Fruit fly (Drosophila melanogaster) whole organism, embryonic: ENCODE measurements around the gene CG1161.

ENCODE experiments used
- CG1024 ChIP-seq: fragments of 200-800 bp; sonication (Bioruptor generic); IDR thresholded peaks from 2 replicates; pipeline ENCODE4 v1.3.6; 2022; ENCODE audit warnings: missing biosample characterization, missing genetic modification characterization
- CG10267 ChIP-seq: fragments of 200-800 bp; sonication (Bioruptor generic); optimal IDR thresholded peaks from 2 replicates; lab custom pipeline; 2018; ENCODE audit warnings: missing biosample characterization, mild to moderate bottlenecking, missing genetic modification characterization, moderate library complexity
- CG10321 ChIP-seq: fragments of 200-800 bp; sonication (Bioruptor generic); IDR thresholded peaks from 2 replicates; pipeline ENCODE4 v1.3.6; 2022; ENCODE audit warnings: missing biosample characterization, missing genetic modification characterization
- CG10462 ChIP-seq: fragments of 200-800 bp; sonication (Bioruptor generic); optimal IDR thresholded peaks from 2 replicates; lab custom pipeline; 2016; ENCODE audit warnings: missing biosample characterization, missing genetic modification characterization
- CG10979 ChIP-seq: fragments of 200-800 bp; sonication (Bioruptor generic); optimal IDR thresholded peaks from 2 replicates; lab custom pipeline; 2018; ENCODE audit warnings: missing biosample characterization, mild to moderate bottlenecking, missing genetic modification characterization, moderate library complexity
- CG12744 ChIP-seq: fragments of 200-800 bp; sonication (Bioruptor generic); optimal IDR thresholded peaks from 2 replicates; lab custom pipeline; 2016; ENCODE audit warnings: missing biosample characterization, missing genetic modification characterization
- CG13123 ChIP-seq: fragments of 200-800 bp; sonication (Bioruptor generic); optimal IDR thresholded peaks from 2 replicates; lab custom pipeline; 2016; ENCODE audit warnings: missing biosample characterization, missing genetic modification characterization
- CG15011 ChIP-seq: fragments of 200-800 bp; sonication (Bioruptor generic); optimal IDR thresholded peaks from 3 replicates; lab custom pipeline; 2018; ENCODE audit warnings: missing biosample characterization, mild to moderate bottlenecking, missing genetic modification characterization
- CG16813 ChIP-seq: fragments of 200-800 bp; sonication (Bioruptor generic); IDR thresholded peaks from 3 replicates; pipeline ENCODE4 v1.3.6; 2022; ENCODE audit warnings: missing biosample characterization, missing genetic modification characterization; ENCODE audit not compliant: partially characterized antibody
- CG17385 ChIP-seq: fragments of 200-800 bp; sonication (Bioruptor generic); optimal IDR thresholded peaks from 3 replicates; lab custom pipeline; 2018; ENCODE audit warnings: missing biosample characterization, mild to moderate bottlenecking, missing genetic modification characterization
- CG2712 ChIP-seq: fragments of 200-800 bp; optimal IDR thresholded peaks from 3 replicates; lab custom pipeline; 2019; ENCODE audit warnings: missing biosample characterization, mild to moderate bottlenecking, missing genetic modification characterization, moderate library complexity
- CG30403 ChIP-seq: fragments of 200-800 bp; sonication (Bioruptor generic); optimal IDR thresholded peaks from 3 replicates; lab custom pipeline; 2016; ENCODE audit warnings: missing biosample characterization, missing genetic modification characterization
- CG3065 ChIP-seq: fragments of 200-800 bp; sonication (Bioruptor generic); optimal IDR thresholded peaks from 2 replicates; lab custom pipeline; 2016; ENCODE audit warnings: missing biosample characterization, missing genetic modification characterization
- CG3163 ChIP-seq: fragments of 200-800 bp; sonication (Bioruptor generic); optimal IDR thresholded peaks from 3 replicates; lab custom pipeline; 2016; ENCODE audit warnings: missing biosample characterization, missing genetic modification characterization
- CG32767 ChIP-seq: fragments of 200-800 bp; sonication (Bioruptor generic); IDR thresholded peaks from 2 replicates; pipeline ENCODE4 v1.3.6; 2022; ENCODE audit warnings: missing biosample characterization, missing genetic modification characterization
- CG4707 ChIP-seq: fragments of 200-800 bp; sonication (Bioruptor generic); optimal IDR thresholded peaks from 2 replicates; lab custom pipeline; 2018; ENCODE audit warnings: missing biosample characterization, mild to moderate bottlenecking, missing genetic modification characterization, moderate library complexity
- CG4854 ChIP-seq: fragments of 200-800 bp; sonication (Bioruptor generic); optimal IDR thresholded peaks from 2 replicates; lab custom pipeline; 2016; ENCODE audit warnings: missing biosample characterization, missing genetic modification characterization, inconsistent platforms
- CG6254 ChIP-seq: fragments of 200-800 bp; sonication (Bioruptor generic); optimal IDR thresholded peaks from 3 replicates; lab custom pipeline; 2017; ENCODE audit warnings: mild to moderate bottlenecking, missing biosample characterization, missing genetic modification reagents, missing genetic modification characterization
- CG6683 ChIP-seq: fragments of 200-800 bp; sonication (Bioruptor generic); optimal IDR thresholded peaks from 2 replicates; lab custom pipeline; 2017; ENCODE audit warnings: missing biosample characterization, mild to moderate bottlenecking, missing genetic modification characterization, missing genetic modification reagents
- CG7786 ChIP-seq: fragments of 200-800 bp; sonication (Bioruptor generic); optimal IDR thresholded peaks from 2 replicates; lab custom pipeline; 2016; ENCODE audit warnings: missing biosample characterization, missing genetic modification characterization
- CG7839 ChIP-seq: fragments of 200-800 bp; sonication (Bioruptor generic); optimal IDR thresholded peaks from 3 replicates; lab custom pipeline; 2018; ENCODE audit warnings: missing biosample characterization, mild to moderate bottlenecking, missing genetic modification characterization, moderate library complexity
- CG8924 ChIP-seq: fragments of 200-800 bp; optimal IDR thresholded peaks from 3 replicates; lab custom pipeline; 2019; ENCODE audit warnings: missing biosample characterization, mild to moderate bottlenecking, missing genetic modification characterization, moderate library complexity
- CG8944 ChIP-seq: fragments of 200-800 bp; sonication (Bioruptor generic); optimal IDR thresholded peaks from 3 replicates; lab custom pipeline; 2016; ENCODE audit warnings: missing biosample characterization, missing genetic modification characterization
- CG9609 ChIP-seq: fragments of 200-800 bp; sonication (Bioruptor generic); optimal IDR thresholded peaks from 3 replicates; lab custom pipeline; 2016; ENCODE audit warnings: missing biosample characterization, missing genetic modification characterization
- E2f2 ChIP-seq: fragments of 200-800 bp; sonication (Bioruptor generic); IDR thresholded peaks from 2 replicates; pipeline ENCODE4 v1.3.6; 2022; ENCODE audit warnings: missing biosample characterization, missing genetic modification characterization
- Hsf ChIP-seq: fragments of 200-800 bp; sonication (Bioruptor generic); optimal IDR thresholded peaks from 3 replicates; lab custom pipeline; 2016; ENCODE audit warnings: missing biosample characterization, missing genetic modification characterization
- NK7.1 ChIP-seq: fragments of 200-800 bp; sonication (Bioruptor generic); optimal IDR thresholded peaks from 3 replicates; lab custom pipeline; 2016; ENCODE audit warnings: missing biosample characterization, missing genetic modification characterization
- NfI ChIP-seq: fragments of 200-800 bp; sonication (Bioruptor generic); optimal IDR thresholded peaks from 3 replicates; lab custom pipeline; 2018; ENCODE audit warnings: missing biosample characterization, mild to moderate bottlenecking, missing genetic modification characterization, moderate library complexity
- Poxn ChIP-seq: fragments of 200-800 bp; sonication (Bioruptor generic); IDR thresholded peaks from 2 replicates; pipeline ENCODE4 v1.3.6; 2022; ENCODE audit warnings: missing biosample characterization, missing genetic modification characterization
- Sin3A ChIP-seq: fragments of >200 bp; optimal IDR thresholded peaks from 2 replicates; lab custom pipeline; 2018
- TFAM ChIP-seq: fragments of 200-800 bp; sonication (Bioruptor generic); optimal IDR thresholded peaks from 2 replicates; lab custom pipeline; 2017; ENCODE audit warnings: missing biosample characterization, missing genetic modification characterization, inconsistent platforms
- Tbp ChIP-seq: fragments of >200 bp; optimal IDR thresholded peaks from 2 replicates; lab custom pipeline; 2018; ENCODE audit warnings: missing biosample characterization, missing genetic modification characterization
- al ChIP-seq: fragments of 200-800 bp; sonication (Bioruptor generic); IDR thresholded peaks from 2 replicates; pipeline ENCODE4 v1.3.6; 2022; ENCODE audit warnings: missing biosample characterization, missing genetic modification characterization
- amos ChIP-seq: fragments of 200-800 bp; sonication (Bioruptor generic); IDR thresholded peaks from 2 replicates; pipeline ENCODE4 v1.3.6; 2022; ENCODE audit warnings: missing biosample characterization, missing genetic modification characterization; ENCODE audit not compliant: partially characterized antibody
- ap ChIP-seq: fragments of 200-800 bp; sonication (Bioruptor generic); IDR thresholded peaks from 2 replicates; pipeline ENCODE4 v1.3.6; 2022; ENCODE audit warnings: missing biosample characterization, missing genetic modification characterization
- ash1 ChIP-seq: fragments of 200-800 bp; sonication (Bioruptor generic); optimal IDR thresholded peaks from 2 replicates; lab custom pipeline; 2018; ENCODE audit warnings: missing biosample characterization, mild to moderate bottlenecking, missing genetic modification characterization
- br ChIP-seq: fragments of >200 bp; optimal IDR thresholded peaks from 2 replicates; lab custom pipeline; 2017
- crp ChIP-seq, 2 experiments: fragments of 200-800 bp; sonication (Bioruptor generic); optimal IDR thresholded peaks; 2 replicates in 1 of 2; 3 replicates in 1 of 2; lab custom pipeline; 2017; ENCODE audit warnings: missing biosample characterization in 2 of 2, missing genetic modification characterization in 2 of 2, mild to moderate bottlenecking in 1 of 2, moderate library complexity in 1 of 2
- dan ChIP-seq: fragments of 200-800 bp; sonication (Bioruptor generic); IDR thresholded peaks from 2 replicates; pipeline ENCODE4 v1.3.6; 2022; ENCODE audit warnings: missing biosample characterization, missing genetic modification characterization
- dimm ChIP-seq: fragments of 200-800 bp; sonication (Bioruptor generic); IDR thresholded peaks from 2 replicates; pipeline ENCODE4 v1.3.6; 2022; ENCODE audit warnings: missing biosample characterization, missing genetic modification characterization
- dpn ChIP-seq, 2 experiments: fragments of 200-800 bp; sonication (Bioruptor generic); optimal IDR thresholded peaks; 3 replicates each; lab custom pipeline; 2016; ENCODE audit warnings: missing biosample characterization in 2 of 2, missing genetic modification characterization in 2 of 2
- emc ChIP-seq: fragments of 200-800 bp; sonication (Bioruptor generic); optimal IDR thresholded peaks from 2 replicates; lab custom pipeline; 2016; ENCODE audit warnings: missing biosample characterization, missing genetic modification characterization
- inv ChIP-seq: fragments of 200-800 bp; sonication (Bioruptor generic); IDR thresholded peaks from 2 replicates; pipeline ENCODE4 v1.3.6; 2022; ENCODE audit warnings: missing biosample characterization, missing genetic modification characterization; ENCODE audit not compliant: partially characterized antibody
- lov ChIP-seq, 2 experiments: fragments of 200-800 bp in 1 of 2; fragments of >200 bp in 1 of 2; sonication (Bioruptor generic) in 1 of 2; IDR thresholded peaks in 1 of 2; optimal IDR thresholded peaks in 1 of 2; 2 replicates in 1 of 2; 3 replicates in 1 of 2; pipeline versions ENCODE4 v1.3.6 to Lab custom; 2017 to 2022; ENCODE audit warnings: missing biosample characterization in 1 of 2, missing genetic modification characterization in 1 of 2
- row ChIP-seq: fragments of 200-800 bp; sonication (Bioruptor generic); IDR thresholded peaks from 3 replicates; pipeline ENCODE4 v1.3.6; 2022; ENCODE audit warnings: missing biosample characterization, missing genetic modification characterization
- sc ChIP-seq, 3 experiments: fragments of >200 bp in 2 of 3; fragments of 200-800 bp in 1 of 3; sonication (Bioruptor generic) in 1 of 3; optimal IDR thresholded peaks; 2 replicates in 2 of 3; 3 replicates in 1 of 3; lab custom pipeline; 2017; ENCODE audit warnings: mild to moderate bottlenecking in 1 of 3, missing biosample characterization in 1 of 3, missing genetic modification characterization in 1 of 3, missing genetic modification reagents in 1 of 3
- sens-2 ChIP-seq: fragments of 200-800 bp; sonication (Bioruptor generic); IDR thresholded peaks from 2 replicates; pipeline ENCODE4 v1.3.6; 2022; ENCODE audit warnings: missing biosample characterization, missing genetic modification characterization
- vnd ChIP-seq: fragments of 200-800 bp; sonication (Bioruptor generic); IDR thresholded peaks from 3 replicates; pipeline ENCODE4 v1.3.6; 2022; ENCODE audit warnings: missing biosample characterization, missing genetic modification characterization; ENCODE audit not compliant: partially characterized antibody
- zen2 ChIP-seq: fragments of 200-800 bp; sonication (Bioruptor generic); IDR thresholded peaks from 3 replicates; pipeline ENCODE4 v1.3.6; 2022; ENCODE audit warnings: missing biosample characterization, missing genetic modification characterization; ENCODE audit not compliant: partially characterized antibody

Gene CG1161

dm6 chr3R:5361681-5362319 is 6.9 kb downstream of the CG1161 start (continued):
- TF ChIP-seq Poxn (GFP tag; lab: Robert Waterston, UW) (no peak), CG8924 (peak; percentile 83), row (peak; percentile 87), lov (optimal IDR thresholded peaks at IDR 0.05; lab: Kevin White, UChicago) (no peak), lov (GFP tag; IDR thresholded peaks at IDR 0.05; lab: Robert Waterston, UW) (no peak), al (GFP tag; lab: Robert Waterston, UW) (peak; percentile 86), CG6683 (GFP tag; lab: Kevin White, UChicago) (peak; percentile 48), CG10267 (tag; lab: Kevin White, UChicago) (peak; percentile 66), CG7786 (GFP tag; lab: Kevin White, UChicago) (peak; percentile 84), Tbp (GFP tag; lab: Kevin White, UChicago) (no peak), CG1024 (GFP tag; lab: Robert Waterston, UW) (peak; percentile 77), sens-2 (GFP tag; lab: Robert Waterston, UW) (peak; percentile 66; the same call in 1 of the 2 replicates), CG3163 (GFP tag; lab: Kevin White, UChicago) (peak; percentile 73), CG32767 (GFP tag; lab: Robert Waterston, UW) (peak; percentile 78; the same call in 1 of the 2 replicates), ash1 (peak; percentile 46), E2f2 (peak; percentile 60; the same call in 1 of the 2 replicates), CG4854 (GFP tag; lab: Kevin White, UChicago) (peak; percentile 65), CG7839 (peak; percentile 87), CG2712 (tag; lab: Kevin White, UChicago) (peak; percentile 87), dan (GFP tag; lab: Robert Waterston, UW) (no peak), CG10979 (tag; lab: Kevin White, UChicago) (peak; percentile 77), NK7.1 (GFP tag; lab: Kevin White, UChicago) (peak; percentile 61), CG8944 (GFP tag; lab: Kevin White, UChicago) (peak; percentile 76), br (lab: Kevin White, UChicago) (no peak), NfI (peak; percentile 79), ap (GFP tag; lab: Robert Waterston, UW) (peak; percentile 80), CG10321 (GFP tag; lab: Robert Waterston, UW) (peak; percentile 45; the same call in 1 of the 2 replicates), amos (GFP tag; lab: Robert Waterston, UW) (no peak), TFAM (no peak), emc (GFP tag; lab: Kevin White, UChicago) (peak; percentile 59), dimm (peak; percentile 61; the same call in 1 of the 2 replicates), CG3065 (peak; percentile 3), CG4707 (GFP tag; lab: Kevin White, UChicago) (peak; percentile 40), zen2 (GFP tag; lab: Robert Waterston, UW) (no peak), CG6254 (GFP tag; lab: Kevin White, UChicago) (no peak), Sin3A (lab: Kevin White, UChicago) (no peak), vnd (GFP tag; lab: Robert Waterston, UW) (0 out of 3 replicates have a peak, but pooled peaks have one; percentile 29), inv (GFP tag; lab: Robert Waterston, UW) (no peak), sc (optimal IDR thresholded peaks at IDR 0.05; lab: Kevin White, UChicago) (no peak), sc (GFP tag; optimal IDR thresholded peaks at IDR 0.05; lab: Kevin White, UChicago) (peak; percentile 42), CG15011 (peak; percentile 18), CG13123 (peak; percentile 34), CG16813 (GFP tag; lab: Robert Waterston, UW) (no peak), crp (GFP tag; optimal IDR thresholded peaks at IDR 0.05; lab: Kevin White, UChicago) (peak in 1 of 2 experiments; percentile 27), CG10462 (GFP tag; lab: Kevin White, UChicago) (peak; percentile 60), CG30403 (peak; percentile 81), CG12744 (GFP tag; lab: Kevin White, UChicago) (peak; percentile 61), CG17385 (GFP tag; lab: Kevin White, UChicago) (peak; percentile 74), CG9609 (GFP tag; lab: Kevin White, UChicago) (peak; percentile 70), dpn (GFP tag; optimal IDR thresholded peaks at IDR 0.05; lab: Kevin White, UChicago) (peak; percentile 85 to 91), Hsf (GFP tag; lab: Kevin White, UChicago) (peak; percentile 75)
